Worm (Caenorhabditis elegans): ENCODE results near the gene srbc-49.

- TF ChIP-seq fkh-10 (GFP tag; optimal IDR thresholded peaks at IDR 0.05) (no peak), madf-9 (GFP tag; conservative IDR thresholded peaks at IDR 0.05) (no peak), T20F7.1 (GFP tag; optimal IDR thresholded peaks at IDR 0.05) (no peak), pha-4 (GFP tag; IDR thresholded peaks at IDR 0.05) (no peak), pha-4 (tag; optimal IDR thresholded peaks at IDR 0.05) (no peak), F49E8.2 (tag; optimal IDR thresholded peaks at IDR 0.05; ENCODE audit: borderline replicate concordance) (no peak), nhr-11 (tag; optimal IDR thresholded peaks at IDR 0.05) (no peak), dve-1 (tag; optimal IDR thresholded peaks at IDR 0.05; ENCODE audit: insufficient read depth) (no peak), nhr-237 (tag; optimal IDR thresholded peaks at IDR 0.05) (no peak), mdl-1 (tag; optimal IDR thresholded peaks at IDR 0.05) (no peak), snpc-4 (tag; optimal IDR thresholded peaks at IDR 0.05) (no peak), nhr-28 (tag; optimal IDR thresholded peaks at IDR 0.05) (no peak)
Observed at ce11 chrV:15782494-15782893, 39.0 kb upstream of the srbc-49 start, which contains the start of gene T26E4.3.
